Fruit fly (Drosophila melanogaster): Measurements from ENCODE around the gene knrl.
A peak's percentile ranks its signal among the peaks of the same experiment; 100 is the strongest.

knrl gene

dm6 chr3L:20630602-20631001 is 10.1 kb upstream of the knrl start (continued):
- TF ChIP-seq Atf-2 (GFP tag; optimal IDR thresholded peaks at IDR 0.05) (no peak), nom (GFP tag; optimal IDR thresholded peaks at IDR 0.05) (no peak), CG1647 (GFP tag; optimal IDR thresholded peaks at IDR 0.05) (peak; percentile 13), CG34422 (GFP tag; IDR thresholded peaks at IDR 0.05) (no peak), BEAF-32 (GFP tag; optimal IDR thresholded peaks at IDR 0.05) (no peak), eve (GFP tag; optimal IDR thresholded peaks at IDR 0.05) (peak in 1 of 2 experiments; percentile 79), bsh (GFP tag; optimal IDR thresholded peaks at IDR 0.05) (peak in 1 of 2 experiments; percentile 60), mam (GFP tag; optimal IDR thresholded peaks at IDR 0.05) (peak; percentile 2), Rfx (GFP tag; IDR thresholded peaks at IDR 0.05) (0 out of 2 replicates have a peak, but pooled peaks have one; percentile 34), Ada2b (GFP tag; IDR thresholded peaks at IDR 0.05) (peak; percentile 28; the same call in 1 of the 2 replicates), CG1602 (GFP tag; optimal IDR thresholded peaks at IDR 0.05) (peak; percentile 27), Chrac-16 (GFP tag; optimal IDR thresholded peaks at IDR 0.05) (peak; percentile 54), CG30020 (tag; optimal IDR thresholded peaks at IDR 0.05) (no peak), Dek (tag; optimal IDR thresholded peaks at IDR 0.05) (no peak), CG3065 (GFP tag; optimal IDR thresholded peaks at IDR 0.05) (no peak), BtbVII (GFP tag; optimal IDR thresholded peaks at IDR 0.05) (no peak), sr (GFP tag; IDR thresholded peaks at IDR 0.05) (no peak), tgo (GFP tag; IDR thresholded peaks at IDR 0.05) (peak; percentile 35; the same call in 2 of the 3 replicates), CG33557 (GFP tag; optimal IDR thresholded peaks at IDR 0.05) (peak; percentile 43), GATAe (GFP tag; conservative IDR thresholded peaks at IDR 0.05) (no peak), sens (GFP tag) (peak; percentile 90), dmrt99B (tag; optimal IDR thresholded peaks at IDR 0.05) (peak; percentile 71), CG6854 (GFP tag; optimal IDR thresholded peaks at IDR 0.05) (no peak), tin (GFP tag; optimal IDR thresholded peaks at IDR 0.05) (peak; percentile 16), dpn (GFP tag; optimal IDR thresholded peaks at IDR 0.05) (peak; percentile 8 to 12), z (GFP tag; IDR thresholded peaks at IDR 0.05) (no peak), pros (GFP tag; optimal IDR thresholded peaks at IDR 0.05) (no peak), az2 (GFP tag; optimal IDR thresholded peaks at IDR 0.05) (peak; percentile 47), CG42726 (GFP tag; IDR thresholded peaks at IDR 0.05; ENCODE audit: partially characterized antibody) (no peak), esg (GFP tag; conservative IDR thresholded peaks at IDR 0.05) (peak; percentile 18; the same call in 1 of the 2 replicates), CG15696 (tag; optimal IDR thresholded peaks at IDR 0.05) (peak; percentile 73), lmd (GFP tag; IDR thresholded peaks at IDR 0.05) (no peak; the same call in 1 of the 2 replicates), Nf-YA (GFP tag; IDR thresholded peaks at IDR 0.05) (no peak), CG1233 (GFP tag; optimal IDR thresholded peaks at IDR 0.05) (peak; percentile 25), hkb (optimal IDR thresholded peaks at IDR 0.05) (no peak), hkb (GFP tag; IDR thresholded peaks at IDR 0.05) (0 out of 2 replicates have a peak, but pooled peaks have one; percentile 10), CG10431 (GFP tag; optimal IDR thresholded peaks at IDR 0.05) (no peak), CG2678 (tag; optimal IDR thresholded peaks at IDR 0.05) (peak; percentile 61), CG6813 (GFP tag; optimal IDR thresholded peaks at IDR 0.05) (no peak), YL-1 (GFP tag; optimal IDR thresholded peaks at IDR 0.05) (no peak), CG8290 (GFP tag; optimal IDR thresholded peaks at IDR 0.05) (peak; percentile 19), CG8290 (tag; optimal IDR thresholded peaks at IDR 0.05) (no peak), CG7928 (GFP tag; optimal IDR thresholded peaks at IDR 0.05) (no peak), CG31365 (tag; optimal IDR thresholded peaks at IDR 0.05) (no peak), Elba2 (GFP tag; optimal IDR thresholded peaks at IDR 0.05) (no peak), Tbp (GFP tag; optimal IDR thresholded peaks at IDR 0.05) (no peak), CG10654 (GFP tag; optimal IDR thresholded peaks at IDR 0.05) (no peak), dati (GFP tag; IDR thresholded peaks at IDR 0.05) (no peak), pfk (GFP tag; optimal IDR thresholded peaks at IDR 0.05) (no peak), salm (tag; optimal IDR thresholded peaks at IDR 0.05) (no peak), gcm (GFP tag; optimal IDR thresholded peaks at IDR 0.05) (peak; percentile 4), ind (GFP tag; optimal IDR thresholded peaks at IDR 0.05) (peak; percentile 21)

Measured in whole organism, embryonic.